Worm (Caenorhabditis elegans): ENCODE results near the gene his-61.

Gene his-61

DNA sequence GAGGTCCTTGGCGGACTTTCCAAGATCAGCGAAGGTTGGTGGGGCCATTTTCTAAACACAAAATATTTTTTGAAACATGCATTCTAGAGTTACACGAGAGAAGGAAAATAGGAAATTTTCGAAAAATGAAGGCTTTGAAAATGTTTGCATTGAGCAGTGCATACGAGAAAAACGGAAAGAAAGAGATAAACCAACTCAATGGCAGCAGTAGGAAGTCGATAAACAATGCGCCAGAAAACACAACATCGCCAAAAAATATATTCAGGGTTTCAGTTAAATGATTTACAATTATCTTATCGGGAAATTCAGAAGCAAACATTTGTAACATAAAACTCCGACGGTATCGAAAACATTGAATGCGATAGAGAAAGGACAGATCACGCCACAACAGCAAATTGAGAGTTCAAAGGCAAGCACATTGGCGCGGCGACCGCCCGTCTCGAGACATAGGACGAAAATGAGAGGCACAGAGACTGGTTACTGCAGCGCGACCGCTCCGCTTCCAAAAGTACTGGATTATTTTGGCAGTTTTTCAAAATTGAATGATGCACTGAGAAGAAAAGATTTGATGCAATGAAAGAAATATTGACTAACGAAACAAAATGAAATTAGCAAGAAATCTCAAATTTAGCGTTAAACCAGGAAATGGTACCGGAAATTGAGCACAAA lies 22.0 kb upstream of the his-61 start, which contains the start of the genes vdac-1 and R05G6.5 (continued):
- TF ChIP-seq ccch-3 (GFP tag; optimal IDR thresholded peaks at IDR 0.05) = no peak
- TF ChIP-seq madf-10 (tag; optimal IDR thresholded peaks at IDR 0.05) = peak; percentile 45
- no peak; the same call in 1 of the 2 replicates for TF ChIP-seq attf-6 (GFP tag; IDR thresholded peaks at IDR 0.05)
- TF ChIP-seq sptf-2 (GFP tag; optimal IDR thresholded peaks at IDR 0.05) = no peak
- no peak for TF ChIP-seq madf-8 (GFP tag; conservative IDR thresholded peaks at IDR 0.05)
- no peak for TF ChIP-seq lag-1 (GFP tag; IDR thresholded peaks at IDR 0.05)
- TF ChIP-seq atf-7 (tag; optimal IDR thresholded peaks at IDR 0.05) = peak; percentile 44
- TF ChIP-seq B0035.1 (tag; optimal IDR thresholded peaks at IDR 0.05) = no peak
- no peak for TF ChIP-seq bed-1 (GFP tag; IDR thresholded peaks at IDR 0.05)
- TF ChIP-seq lir-1 (GFP tag; conservative IDR thresholded peaks at IDR 0.05) = no peak
- no peak for TF ChIP-seq mes-4 (tag; optimal IDR thresholded peaks at IDR 0.05)
- TF ChIP-seq Y95B8A.8 (GFP tag; IDR thresholded peaks at IDR 0.05) = peak; percentile 76
- no peak for TF ChIP-seq F33H1.4 (GFP tag; IDR thresholded peaks at IDR 0.05)
- no peak for TF ChIP-seq ama-1 (optimal IDR thresholded peaks at IDR 0.05)
- no peak for TF ChIP-seq ama-1 (GFP tag; optimal IDR thresholded peaks at IDR 0.05)
- TF ChIP-seq hmg-1.2 (GFP tag; IDR thresholded peaks at IDR 0.05) = peak; percentile 92
- TF ChIP-seq zfh-2 (GFP tag; conservative IDR thresholded peaks at IDR 0.05) = no peak; the same call in none of the 2 replicates
- no peak for TF ChIP-seq snpc-3.4 (tag; optimal IDR thresholded peaks at IDR 0.05)
- TF ChIP-seq ZK185.1 (tag; optimal IDR thresholded peaks at IDR 0.05; ENCODE audit: poor library complexity, severe bottlenecking) = no peak
- TF ChIP-seq lsl-1 (GFP tag; optimal IDR thresholded peaks at IDR 0.05) = no peak
- no peak for TF ChIP-seq C17E4.6 (GFP tag; IDR thresholded peaks at IDR 0.05)
- no peak for TF ChIP-seq aptf-3 (GFP tag; IDR thresholded peaks at IDR 0.05)
- peak; percentile 38 for TF ChIP-seq athp-1 (tag; optimal IDR thresholded peaks at IDR 0.05)
- no peak for TF ChIP-seq rec-8 (tag; optimal IDR thresholded peaks at IDR 0.05)
- peak; percentile 45 for TF ChIP-seq repo-1 (tag; optimal IDR thresholded peaks at IDR 0.05)
- peak; percentile 75 for TF ChIP-seq B0336.3 (GFP tag; IDR thresholded peaks at IDR 0.05)
- TF ChIP-seq snpc-1.3 (tag; optimal IDR thresholded peaks at IDR 0.05; ENCODE audit: insufficient read depth) = no peak
- no peak for TF ChIP-seq ztf-25 (GFP tag; IDR thresholded peaks at IDR 0.05)
- no peak for TF ChIP-seq ceh-91 (GFP tag; IDR thresholded peaks at IDR 0.05)
- peak; percentile 42 for TF ChIP-seq chd-7 (tag; optimal IDR thresholded peaks at IDR 0.05)
- no peak for TF ChIP-seq cebp-1 (GFP tag; IDR thresholded peaks at IDR 0.05)
- peak; percentile 73 for TF ChIP-seq cebp-1 (tag; optimal IDR thresholded peaks at IDR 0.05)
- no peak for TF ChIP-seq F39B2.1 (GFP tag; IDR thresholded peaks at IDR 0.05)
- TF ChIP-seq mcd-1 (GFP tag; IDR thresholded peaks at IDR 0.05) = peak; percentile 75
- TF ChIP-seq F57C9.4 (tag; optimal IDR thresholded peaks at IDR 0.05) = no peak
- TF ChIP-seq hlh-26 (GFP tag; conservative IDR thresholded peaks at IDR 0.05) = no peak
- TF ChIP-seq gei-17 (GFP tag; optimal IDR thresholded peaks at IDR 0.05) = no peak
- TF ChIP-seq ceh-58 (GFP tag; IDR thresholded peaks at IDR 0.05) = no peak
- peak; percentile 21 for TF ChIP-seq ztf-26 (tag; optimal IDR thresholded peaks at IDR 0.05)
- TF ChIP-seq sdz-38 (tag; optimal IDR thresholded peaks at IDR 0.05) = no peak
- no peak for TF ChIP-seq lin-26 (GFP tag; IDR thresholded peaks at IDR 0.05)
- TF ChIP-seq hrde-1 (tag; optimal IDR thresholded peaks at IDR 0.05; ENCODE audit: borderline replicate concordance) = no peak
- no peak for TF ChIP-seq hlh-12 (tag; optimal IDR thresholded peaks at IDR 0.05)
- no peak for TF ChIP-seq aptf-2 (GFP tag; conservative IDR thresholded peaks at IDR 0.05)
- TF ChIP-seq mel-28 (tag; optimal IDR thresholded peaks at IDR 0.05; ENCODE audit: borderline replicate concordance) = no peak
- no peak for TF ChIP-seq egl-44 (GFP tag; IDR thresholded peaks at IDR 0.05)
- TF ChIP-seq nhr-120 (GFP tag; IDR thresholded peaks at IDR 0.05) = no peak
- peak in 1 of 3 experiments; percentile 73 for TF ChIP-seq lin-35 (GFP tag; optimal IDR thresholded peaks at IDR 0.05)
- no peak for TF ChIP-seq him-1 (tag; optimal IDR thresholded peaks at IDR 0.05)

Measured in whole organism, young adult.